Fruit fly (Drosophila melanogaster) whole organism, wandering third instar larva: ENCODE results near the gene nrv2.

Source experiments
- Abd-B ChIP-seq: fragments of >200 bp; optimal IDR thresholded peaks from 2 replicates; lab custom pipeline; 2017; ENCODE audit warnings: missing biosample characterization, missing genetic modification characterization
- CG9705 ChIP-seq: fragments of 200-800 bp; sonication (Bioruptor generic); optimal IDR thresholded peaks from 2 replicates; lab custom pipeline; 2018; ENCODE audit warnings: missing biosample characterization, mild to moderate bottlenecking, missing genetic modification characterization
- CrebA ChIP-seq: fragments of 200-800 bp; sonication (Bioruptor generic); optimal IDR thresholded peaks from 2 replicates; lab custom pipeline; 2016; ENCODE audit warnings: missing biosample characterization, mild to moderate bottlenecking, missing genetic modification characterization, borderline replicate concordance
- Dfd ChIP-seq: fragments of >200 bp; optimal IDR thresholded peaks from 2 replicates; lab custom pipeline; 2017; ENCODE audit warnings: missing biosample characterization, missing genetic modification characterization
- Dif ChIP-seq: fragments of 200-275, 200-300 bp; sonication (Bioruptor generic); optimal IDR thresholded peaks from 2 replicates; lab custom pipeline; 2018; ENCODE audit warnings: missing biosample characterization, missing genetic modification characterization; ENCODE audit not compliant: partially characterized antibody
- GATAd ChIP-seq: sonication (Bioruptor generic); optimal IDR thresholded peaks from 2 replicates; lab custom pipeline; 2016; ENCODE audit warnings: missing biosample characterization, missing genetic modification characterization
- Hr78 ChIP-seq: fragments of >200 bp; optimal IDR thresholded peaks from 2 replicates; lab custom pipeline; 2017; ENCODE audit warnings: missing biosample characterization, missing genetic modification characterization
- Hr83 ChIP-seq: fragments of 200-300 bp; sonication (Bioruptor generic); optimal IDR thresholded peaks from 2 replicates; lab custom pipeline; 2016; ENCODE audit warnings: missing biosample characterization, mild to moderate bottlenecking, missing genetic modification characterization, moderate library complexity; ENCODE audit not compliant: poor library complexity, severe bottlenecking
- Jra ChIP-seq: sonication (Bioruptor generic); optimal IDR thresholded peaks from 2 replicates; lab custom pipeline; 2016; ENCODE audit warnings: missing biosample characterization, missing genetic modification characterization
- Myc ChIP-seq: fragments of >200 bp; optimal IDR thresholded peaks from 2 replicates; lab custom pipeline; 2017
- OdsH ChIP-seq: fragments of 200-800 bp; sonication (Bioruptor generic); optimal IDR thresholded peaks from 2 replicates; lab custom pipeline; 2016; ENCODE audit warnings: missing biosample characterization, mild to moderate bottlenecking, missing genetic modification characterization
- Rel ChIP-seq, 2 experiments: fragments of 200-800 bp; sonication (Bioruptor generic) in 1 of 2; optimal IDR thresholded peaks; 2 replicates in 1 of 2; 3 replicates in 1 of 2; lab custom pipeline; 2016 to 2019; ENCODE audit warnings: mild to moderate bottlenecking in 2 of 2, missing biosample characterization in 2 of 2, missing genetic modification characterization in 2 of 2, moderate library complexity in 1 of 2
- Sp1 ChIP-seq: fragments of 200-800 bp; sonication (Bioruptor generic); optimal IDR thresholded peaks from 3 replicates; lab custom pipeline; 2019; ENCODE audit warnings: missing biosample characterization, mild to moderate bottlenecking, missing genetic modification characterization, moderate library complexity
- br ChIP-seq: fragments of 200-800 bp; sonication (Bioruptor generic); optimal IDR thresholded peaks from 2 replicates; lab custom pipeline; 2016; ENCODE audit warnings: missing biosample characterization, missing genetic modification characterization
- dl ChIP-seq, 2 experiments: fragments of 175-275, 200-275 bp in 1 of 2; fragments of 200-275 bp in 1 of 2; sonication (Bioruptor generic); optimal IDR thresholded peaks; lab custom pipeline; 2018; ENCODE audit warnings: mild to moderate bottlenecking in 2 of 2, missing biosample characterization in 2 of 2, missing genetic modification characterization in 2 of 2, moderate library complexity in 2 of 2; ENCODE audit not compliant: partially characterized antibody in 2 of 2, insufficient read depth in 1 of 2
- dmrt93B ChIP-seq: fragments of 200-800 bp; sonication (Bioruptor generic); optimal IDR thresholded peaks from 2 replicates; lab custom pipeline; 2018; ENCODE audit warnings: missing biosample characterization, mild to moderate bottlenecking, missing genetic modification characterization
- foxo ChIP-seq, 2 experiments: fragments of 200-800 bp; sonication (Bioruptor generic); optimal IDR thresholded peaks; 2 replicates in 1 of 2; 3 replicates in 1 of 2; lab custom pipeline; 2016 to 2017; ENCODE audit warnings: missing biosample characterization in 2 of 2, missing genetic modification characterization in 2 of 2
- fru ChIP-seq: fragments of 200-800 bp; sonication (Bioruptor generic); optimal IDR thresholded peaks from 3 replicates; lab custom pipeline; 2016; ENCODE audit warnings: missing biosample characterization, mild to moderate bottlenecking, missing genetic modification characterization
- h ChIP-seq: fragments of 200-800 bp; sonication (Bioruptor generic); optimal IDR thresholded peaks from 3 replicates; lab custom pipeline; 2016; ENCODE audit warnings: missing biosample characterization, mild to moderate bottlenecking, missing genetic modification characterization
- jim ChIP-seq: fragments of 175-275, 200-325 bp; sonication (Bioruptor generic); optimal IDR thresholded peaks from 2 replicates; lab custom pipeline; 2016; ENCODE audit warnings: missing biosample characterization, mild to moderate bottlenecking, missing genetic modification characterization
- lola ChIP-seq: fragments of >200 bp; optimal IDR thresholded peaks from 2 replicates; lab custom pipeline; 2017; ENCODE audit warnings: missing biosample characterization, missing genetic modification characterization
- psq ChIP-seq: fragments of 200-800 bp; sonication (Bioruptor generic); optimal IDR thresholded peaks from 3 replicates; lab custom pipeline; 2017; ENCODE audit warnings: missing biosample characterization, mild to moderate bottlenecking, missing genetic modification characterization, moderate library complexity
- rgr ChIP-seq: fragments of 200-800 bp; sonication (Bioruptor generic); optimal IDR thresholded peaks from 3 replicates; lab custom pipeline; 2016; ENCODE audit warnings: missing biosample characterization, mild to moderate bottlenecking, missing genetic modification characterization
- sage ChIP-seq: fragments of 200-800 bp; sonication (Bioruptor generic); optimal IDR thresholded peaks from 2 replicates; lab custom pipeline; 2016; ENCODE audit warnings: missing biosample characterization, mild to moderate bottlenecking, missing genetic modification characterization
- sv ChIP-seq: fragments of 200-800 bp; sonication (Bioruptor generic); optimal IDR thresholded peaks from 3 replicates; lab custom pipeline; 2016; ENCODE audit warnings: missing biosample characterization, missing genetic modification characterization
- tai ChIP-seq: sonication (Bioruptor generic); optimal IDR thresholded peaks from 2 replicates; lab custom pipeline; 2016; ENCODE audit warnings: missing biosample characterization, missing genetic modification characterization
- usp ChIP-seq: fragments of >200 bp; optimal IDR thresholded peaks from 2 replicates; lab custom pipeline; 2017; ENCODE audit warnings: missing biosample characterization, missing genetic modification characterization
- woc ChIP-seq: sonication (Bioruptor generic); optimal IDR thresholded peaks from 2 replicates; lab custom pipeline; 2016; ENCODE audit warnings: missing biosample characterization, mild to moderate bottlenecking, missing genetic modification characterization

nrv2 gene

dm6 chr2L:6747814-6748213, 50.8 kb downstream of the nrv2 start, which contains the start of gene CG44271:
Gene CG44271, minus strand, starts transcription at chr2L:6747914.
- TF ChIP-seq dl (GFP tag; optimal IDR thresholded peaks at IDR 0.05; lab: Kevin White, UChicago; ENCODE audit: insufficient read depth in 1 of 2, partially characterized antibody in 2 of 2) = no peak
- no peak for TF ChIP-seq jim (GFP tag; lab: Kevin White, UChicago)
- no peak for TF ChIP-seq sv (GFP tag; lab: Kevin White, UChicago)
- no peak for TF ChIP-seq CrebA (GFP tag; lab: Kevin White, UChicago)
- TF ChIP-seq Abd-B (GFP tag; lab: Kevin White, UChicago) = no peak
- TF ChIP-seq OdsH (GFP tag; lab: Kevin White, UChicago) = no peak
- no peak for TF ChIP-seq Hr78 (GFP tag; lab: Kevin White, UChicago)
- TF ChIP-seq Myc (lab: Kevin White, UChicago) = no peak
- no peak for TF ChIP-seq Jra (GFP tag; lab: Kevin White, UChicago)
- TF ChIP-seq psq (GFP tag; lab: Kevin White, UChicago) = no peak
- TF ChIP-seq Hr83 (GFP tag; lab: Kevin White, UChicago) = no peak
- TF ChIP-seq woc = no peak
- TF ChIP-seq dmrt93B (GFP tag; lab: Kevin White, UChicago) = no peak
- TF ChIP-seq lola (GFP tag; lab: Kevin White, UChicago) = no peak
- no peak for TF ChIP-seq CG9705 (GFP tag; lab: Kevin White, UChicago)
- TF ChIP-seq h (GFP tag; lab: Kevin White, UChicago) = no peak
- TF ChIP-seq Dfd (GFP tag; lab: Kevin White, UChicago) = no peak
- TF ChIP-seq br (GFP tag; lab: Kevin White, UChicago) = no peak
- no peak for TF ChIP-seq sage (GFP tag; lab: Kevin White, UChicago)

- TF ChIP-seq usp (GFP tag; lab: Kevin White, UChicago) (no peak), woc (no peak), fru (GFP tag; lab: Kevin White, UChicago) (no peak), OdsH (GFP tag; lab: Kevin White, UChicago) (no peak), lola (GFP tag; lab: Kevin White, UChicago) (no peak), Dfd (GFP tag; lab: Kevin White, UChicago) (no peak), sv (GFP tag; lab: Kevin White, UChicago) (no peak)
Measured at dm6 chr2L:6745522-6745921, 53.1 kb downstream of the nrv2 start, which contains the start of gene CG31910. Gene CG31910, minus strand, starts transcription at chr2L:6745622.

DNA sequence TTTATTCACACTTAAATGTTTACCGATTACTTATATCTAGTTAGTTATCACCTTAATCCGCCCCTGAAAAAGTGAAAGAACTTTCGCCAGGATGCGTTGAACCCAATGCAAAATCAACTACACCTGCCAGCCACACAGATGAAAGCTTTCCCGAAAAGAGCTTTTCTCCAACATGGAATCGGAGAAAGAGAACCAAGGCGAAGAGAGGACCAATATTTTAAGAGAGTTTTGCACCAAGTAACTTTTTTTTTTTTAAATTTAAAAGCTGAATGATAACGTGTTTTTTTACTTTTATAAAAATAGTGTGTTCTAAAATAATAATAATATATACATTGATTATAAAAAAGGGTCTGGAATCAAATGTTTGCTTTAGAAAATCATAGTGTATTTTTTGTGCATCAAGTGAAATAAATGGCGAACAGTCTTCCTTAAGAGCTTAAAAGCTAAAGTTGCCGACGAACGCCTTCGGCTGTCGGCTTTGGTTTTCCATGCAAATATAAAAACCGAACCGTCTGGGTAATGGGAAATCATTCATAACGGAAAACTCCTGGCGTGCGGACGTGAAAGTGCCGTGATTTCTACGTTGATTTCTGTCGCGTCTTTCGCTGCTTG, 56.6 kb downstream of the nrv2 start, which contains the start of gene meng:
Gene meng (plus strand): TSS at position 523 of the 612 bp plus-strand sequence.
- no peak for TF ChIP-seq Rel (GFP tag; optimal IDR thresholded peaks at IDR 0.05; lab: Kevin White, UChicago)
- no peak for TF ChIP-seq Rel (tag; optimal IDR thresholded peaks at IDR 0.05; lab: Kevin White, UChicago)
- TF ChIP-seq GATAd (GFP tag; lab: Kevin White, UChicago) = no peak
- TF ChIP-seq, all 38 proteins: peak for 0

DNA sequence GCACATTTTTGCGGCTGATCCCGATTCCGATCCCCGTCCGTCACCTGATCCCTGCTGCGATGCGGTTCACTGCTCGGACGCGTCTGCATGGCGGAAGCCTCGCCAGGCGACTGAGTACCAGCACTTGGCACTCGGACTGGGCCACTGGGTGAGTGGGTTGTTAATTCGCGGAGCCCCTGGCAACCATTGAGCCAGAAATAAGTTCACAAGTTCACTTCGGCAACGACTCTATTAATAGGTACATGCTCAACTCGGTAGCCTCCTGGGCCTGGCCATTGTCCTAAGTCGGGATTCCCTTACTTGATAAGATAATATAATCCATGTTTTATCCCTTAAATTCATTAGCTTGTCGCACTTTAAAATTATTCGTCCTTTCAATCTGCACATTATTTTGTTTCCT, 58.6 kb downstream of the nrv2 start, which contains the start of gene TTLL3A:
Gene TTLL3A (minus strand): TSS at position 101 of the 400 bp plus-strand sequence.
- TF ChIP-seq Sp1 (GFP tag; lab: Kevin White, UChicago) (no peak), lola (GFP tag; lab: Kevin White, UChicago) (no peak), woc (no peak), foxo (GFP tag; optimal IDR thresholded peaks at IDR 0.05; lab: Kevin White, UChicago) (no peak), GATAd (GFP tag; lab: Kevin White, UChicago) (no peak), CrebA (GFP tag; lab: Kevin White, UChicago) (no peak), Myc (lab: Kevin White, UChicago) (no peak), Rel (GFP tag; optimal IDR thresholded peaks at IDR 0.05; lab: Kevin White, UChicago) (no peak), Rel (tag; optimal IDR thresholded peaks at IDR 0.05; lab: Kevin White, UChicago) (no peak), fru (GFP tag; lab: Kevin White, UChicago) (no peak), dmrt93B (GFP tag; lab: Kevin White, UChicago) (no peak), sage (GFP tag; lab: Kevin White, UChicago) (no peak), Jra (GFP tag; lab: Kevin White, UChicago) (no peak), tai (GFP tag; lab: Kevin White, UChicago) (no peak), Dfd (GFP tag; lab: Kevin White, UChicago) (no peak), sv (GFP tag; lab: Kevin White, UChicago) (no peak), Hr78 (GFP tag; lab: Kevin White, UChicago) (no peak), Dif (GFP tag; lab: Kevin White, UChicago) (no peak), br (GFP tag; lab: Kevin White, UChicago) (no peak), rgr (no peak), CG9705 (GFP tag; lab: Kevin White, UChicago) (no peak)
